Fruit fly (Drosophila melanogaster): ENCODE results near the gene Spn28B.

Spn28B gene

dm6 chr2L:7562542-7562941 lies 19.2 kb upstream of the Spn28B start:
- no peak for TF ChIP-seq ttk (optimal IDR thresholded peaks at IDR 0.05)
- TF ChIP-seq insv (optimal IDR thresholded peaks at IDR 0.05), result no peak
- TF ChIP-seq h (optimal IDR thresholded peaks at IDR 0.05), result no peak
- no peak for TF ChIP-seq psq (optimal IDR thresholded peaks at IDR 0.05)
- no peak for TF ChIP-seq Myc (optimal IDR thresholded peaks at IDR 0.05)
- TF ChIP-seq Sin3A (optimal IDR thresholded peaks at IDR 0.05), result no peak

dm6 chr2L:7564856-7565255 lies 16.9 kb upstream of the Spn28B start:
- TF ChIP-seq Sin3A (optimal IDR thresholded peaks at IDR 0.05) (no peak), insv (optimal IDR thresholded peaks at IDR 0.05) (no peak), psq (optimal IDR thresholded peaks at IDR 0.05) (no peak), Myc (optimal IDR thresholded peaks at IDR 0.05) (no peak), ttk (optimal IDR thresholded peaks at IDR 0.05) (no peak), h (optimal IDR thresholded peaks at IDR 0.05) (no peak)

dm6 chr2L:7566627-7567026 lies 15.1 kb upstream of the Spn28B start:
- TF ChIP-seq ttk (optimal IDR thresholded peaks at IDR 0.05) (no peak), Myc (optimal IDR thresholded peaks at IDR 0.05) (no peak), insv (optimal IDR thresholded peaks at IDR 0.05) (no peak), psq (optimal IDR thresholded peaks at IDR 0.05) (no peak), Sin3A (optimal IDR thresholded peaks at IDR 0.05) (no peak), h (optimal IDR thresholded peaks at IDR 0.05) (no peak)

- TF ChIP-seq Sin3A (optimal IDR thresholded peaks at IDR 0.05), result no peak
- no peak for TF ChIP-seq h (optimal IDR thresholded peaks at IDR 0.05)
- TF ChIP-seq Myc (optimal IDR thresholded peaks at IDR 0.05), result no peak
- no peak for TF ChIP-seq ttk (optimal IDR thresholded peaks at IDR 0.05)
- no peak for TF ChIP-seq insv (optimal IDR thresholded peaks at IDR 0.05)
- no peak for TF ChIP-seq psq (optimal IDR thresholded peaks at IDR 0.05)
Measured at dm6 chr2L:7570529-7570928, 11.2 kb upstream of the Spn28B start.

dm6 chr2L:7571667-7572502 lies 9.8 kb upstream of the Spn28B start:
- TF ChIP-seq Sin3A (optimal IDR thresholded peaks at IDR 0.05), result no peak

dm6 chr2L:7572839-7573546 lies 8.7 kb upstream of the Spn28B start:
- no peak for TF ChIP-seq ttk (optimal IDR thresholded peaks at IDR 0.05)
- no peak for TF ChIP-seq Sin3A (optimal IDR thresholded peaks at IDR 0.05)
- TF ChIP-seq Myc (optimal IDR thresholded peaks at IDR 0.05), result no peak
- no peak for TF ChIP-seq psq (optimal IDR thresholded peaks at IDR 0.05)
- no peak for TF ChIP-seq h (optimal IDR thresholded peaks at IDR 0.05)
- TF ChIP-seq insv (optimal IDR thresholded peaks at IDR 0.05), result no peak

dm6 chr2L:7573547-7573870 lies 8.2 kb upstream of the Spn28B start:
- TF ChIP-seq h (optimal IDR thresholded peaks at IDR 0.05) (no peak), Sin3A (optimal IDR thresholded peaks at IDR 0.05) (no peak), insv (optimal IDR thresholded peaks at IDR 0.05) (no peak), psq (optimal IDR thresholded peaks at IDR 0.05) (no peak), ttk (optimal IDR thresholded peaks at IDR 0.05) (no peak), Myc (optimal IDR thresholded peaks at IDR 0.05) (no peak)

dm6 chr2L:7574257-7575125 lies 7.2 kb upstream of the Spn28B start:
- TF ChIP-seq insv (optimal IDR thresholded peaks at IDR 0.05) (no peak), Myc (optimal IDR thresholded peaks at IDR 0.05) (no peak), h (optimal IDR thresholded peaks at IDR 0.05) (no peak), psq (optimal IDR thresholded peaks at IDR 0.05) (no peak), ttk (optimal IDR thresholded peaks at IDR 0.05) (no peak), Sin3A (optimal IDR thresholded peaks at IDR 0.05) (no peak)

- TF ChIP-seq h (optimal IDR thresholded peaks at IDR 0.05), result no peak
- no peak for TF ChIP-seq Sin3A (optimal IDR thresholded peaks at IDR 0.05)
- no peak for TF ChIP-seq Myc (optimal IDR thresholded peaks at IDR 0.05)
- TF ChIP-seq psq (optimal IDR thresholded peaks at IDR 0.05), result no peak
- no peak for TF ChIP-seq ttk (optimal IDR thresholded peaks at IDR 0.05)
- no peak for TF ChIP-seq insv (optimal IDR thresholded peaks at IDR 0.05)
Measured at dm6 chr2L:7576462-7577360, 5.0 kb upstream of the Spn28B start.

dm6 chr2L:7577646-7578045 lies 4.1 kb upstream of the Spn28B start:
- no peak for TF ChIP-seq h (optimal IDR thresholded peaks at IDR 0.05)
- no peak for TF ChIP-seq psq (optimal IDR thresholded peaks at IDR 0.05)
- TF ChIP-seq ttk (optimal IDR thresholded peaks at IDR 0.05), result no peak
- TF ChIP-seq Myc (optimal IDR thresholded peaks at IDR 0.05), result no peak
- TF ChIP-seq Sin3A (optimal IDR thresholded peaks at IDR 0.05), result no peak
- TF ChIP-seq insv (optimal IDR thresholded peaks at IDR 0.05), result no peak

dm6 chr2L:7578880-7579279 lies 2.8 kb upstream of the Spn28B start, which contains the start of gene RapGAP1:
Gene RapGAP1 (minus strand): TSS chr2L:7578980.
- TF ChIP-seq ttk (optimal IDR thresholded peaks at IDR 0.05), result no peak
- TF ChIP-seq insv (optimal IDR thresholded peaks at IDR 0.05), result no peak
- no peak for TF ChIP-seq Sin3A (optimal IDR thresholded peaks at IDR 0.05)
- TF ChIP-seq psq (optimal IDR thresholded peaks at IDR 0.05), result no peak
- no peak for TF ChIP-seq Myc (optimal IDR thresholded peaks at IDR 0.05)
- TF ChIP-seq h (optimal IDR thresholded peaks at IDR 0.05), result no peak

All from Kc167 (cell line).